Fruit fly (Drosophila melanogaster): ENCODE data around the gene CG18304.

DNA sequence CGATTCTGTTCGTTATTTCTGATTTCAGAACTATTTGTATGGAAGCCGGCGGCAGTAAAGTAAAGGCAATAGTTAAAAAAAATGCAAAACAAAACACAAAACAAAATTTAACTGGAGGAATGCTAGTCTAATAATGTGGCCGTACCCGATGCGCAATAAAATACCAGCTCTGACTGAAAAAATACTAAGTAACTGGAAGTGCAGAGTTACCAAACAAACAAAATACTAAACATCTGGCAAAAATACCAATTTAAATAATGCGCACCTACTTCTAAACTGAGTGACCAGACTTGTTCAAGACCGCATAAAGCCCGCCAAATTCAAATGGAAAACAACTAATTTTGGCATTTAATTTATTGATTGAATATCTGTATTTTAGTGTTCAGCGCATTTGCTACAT, 28.6 kb downstream of the CG18304 start, which contains the start of gene Wee1:
- TF ChIP-seq CG33213 (GFP tag; optimal IDR thresholded peaks at IDR 0.05) (peak; percentile 40), CG13424 (tag; optimal IDR thresholded peaks at IDR 0.05) (no peak), Doc2 (GFP tag; IDR thresholded peaks at IDR 0.05) (no peak), Abd-B (GFP tag; optimal IDR thresholded peaks at IDR 0.05) (no peak)
